Worm (Caenorhabditis elegans) whole organism, L1 larva: ENCODE measurements around the gene col-108.

Source experiments
- C04F5.9 ChIP-seq: sonication (generic microtip); optimal IDR thresholded peaks from 2 replicates; lab custom pipeline; 2016; ENCODE audit warnings: missing genetic modification characterization, missing compliant biosample characterization
- C16A3.4 ChIP-seq: fragments of 150-350 bp; optimal IDR thresholded peaks from 2 replicates; lab custom pipeline; 2014; ENCODE audit warnings: missing biosample characterization, missing genetic modification characterization
- F16B12.6 ChIP-seq: fragments of 150-350 bp; optimal IDR thresholded peaks from 2 replicates; lab custom pipeline; 2014; ENCODE audit warnings: missing biosample characterization, missing genetic modification characterization
- Y116A8C.19 ChIP-seq: sonication (generic microtip); optimal IDR thresholded peaks from 2 replicates; lab custom pipeline; 2016; ENCODE audit warnings: missing compliant biosample characterization, missing genetic modification characterization, borderline replicate concordance
- aly-2 ChIP-seq: fragments of 150-350 bp; optimal IDR thresholded peaks from 2 replicates; lab custom pipeline; 2014; ENCODE audit warnings: missing biosample characterization, missing genetic modification characterization
- ama-1 ChIP-seq: fragments of 150-350 bp; optimal IDR thresholded peaks from 2 replicates; lab custom pipeline; 2014
- blmp-1 ChIP-seq: fragments of 150-350 bp; optimal IDR thresholded peaks from 2 replicates; lab custom pipeline; 2014; ENCODE audit warnings: missing biosample characterization, missing genetic modification characterization
- ceh-63 ChIP-seq: fragments of 200-800 bp; sonication (Bioruptor generic); optimal IDR thresholded peaks from 2 replicates; lab custom pipeline; 2018; ENCODE audit warnings: mild to moderate bottlenecking, missing genetic modification characterization, missing compliant biosample characterization
- ceh-82 ChIP-seq, 3 experiments: fragments of 150-350 bp in 1 of 3; sonication (generic microtip) in 2 of 3; optimal IDR thresholded peaks; 2 replicates each; lab custom pipeline; 2014 to 2017; ENCODE audit warnings: missing biosample characterization in 3 of 3, missing genetic modification characterization in 3 of 3
- ceh-90 ChIP-seq: sonication (generic microtip); optimal IDR thresholded peaks from 2 replicates; lab custom pipeline; 2016; ENCODE audit warnings: missing genetic modification characterization, missing compliant biosample characterization
- dsc-1 ChIP-seq: sonication (generic microtip); optimal IDR thresholded peaks from 2 replicates; lab custom pipeline; 2016; ENCODE audit warnings: mild to moderate bottlenecking, missing genetic modification characterization, missing compliant biosample characterization
- efl-1 ChIP-seq, 4 experiments: fragments of 150-350 bp; optimal IDR thresholded peaks in 3 of 4; peaks in 1 of 4; 1 replicate in 1 of 4; 2 replicates in 3 of 4; lab custom pipeline; 2014; ENCODE audit warnings: missing biosample characterization in 2 of 4, missing genetic modification characterization in 2 of 4, missing genetic modification reagents in 2 of 4
- egl-13 ChIP-seq: sonication (generic microtip); optimal IDR thresholded peaks from 2 replicates; lab custom pipeline; 2016; ENCODE audit warnings: missing genotype, missing genetic modification reagents, missing genetic modification characterization, missing compliant biosample characterization
- egl-27 ChIP-seq, 2 experiments: fragments of 150-350 bp in 1 of 2; sonication (generic microtip); optimal IDR thresholded peaks; 3 replicates each; lab custom pipeline; 2017 to 2018; ENCODE audit warnings: missing biosample characterization in 2 of 2, missing genetic modification characterization in 2 of 2, missing genetic modification reagents in 2 of 2
- elt-3 ChIP-seq, 6 experiments: fragments of 150-350 bp in 1 of 6; sonication (generic microtip); optimal IDR thresholded peaks; 2 replicates each; lab custom pipeline; 2017 to 2018; ENCODE audit warnings: missing biosample characterization in 6 of 6, missing genetic modification characterization in 6 of 6, inconsistent platforms in 1 of 6
- fkh-10 ChIP-seq: sonication (generic microtip); optimal IDR thresholded peaks from 2 replicates; lab custom pipeline; 2017; ENCODE audit warnings: missing biosample characterization, missing genetic modification reagents, missing genetic modification characterization
- fkh-4 ChIP-seq: sonication (generic microtip); optimal IDR thresholded peaks from 2 replicates; lab custom pipeline; 2016; ENCODE audit warnings: missing compliant biosample characterization, missing genetic modification characterization, borderline replicate concordance
- fkh-8 ChIP-seq: sonication (generic microtip); optimal IDR thresholded peaks from 2 replicates; lab custom pipeline; 2016; ENCODE audit warnings: mild to moderate bottlenecking, missing genetic modification characterization, missing compliant biosample characterization
- isw-1 ChIP-seq: fragments of 200-800 bp; sonication (Bioruptor generic); IDR thresholded peaks from 2 replicates; pipeline ENCODE4 v1.3.6; 2022; ENCODE audit warnings: missing genetic modification characterization, missing compliant biosample characterization
- jun-1 ChIP-seq: fragments of 150-350 bp; optimal IDR thresholded peaks from 2 replicates; lab custom pipeline; 2014; ENCODE audit warnings: missing biosample characterization, missing genetic modification reagents, missing genetic modification characterization
- lin-13 ChIP-seq: fragments of 150-350 bp; optimal IDR thresholded peaks from 2 replicates; lab custom pipeline; 2014; ENCODE audit warnings: missing biosample characterization, missing genetic modification reagents, missing genetic modification characterization
- lin-14 ChIP-seq: fragments of 200-800 bp; sonication (Bioruptor generic); optimal IDR thresholded peaks from 2 replicates; lab custom pipeline; 2018; ENCODE audit warnings: mild to moderate bottlenecking, missing genetic modification characterization, moderate library complexity, missing compliant biosample characterization
- lin-15B ChIP-seq: fragments of 150-350 bp; sonication (generic microtip); optimal IDR thresholded peaks from 3 replicates; lab custom pipeline; 2014; ENCODE audit warnings: missing biosample characterization, missing genetic modification characterization
- lin-35 ChIP-seq, 2 experiments: fragments of 150-350 bp; optimal IDR thresholded peaks; 2 replicates each; lab custom pipeline; 2014; ENCODE audit warnings: missing biosample characterization in 2 of 2, missing genetic modification characterization in 2 of 2, missing genetic modification reagents in 2 of 2
- mef-2 ChIP-seq: fragments of 150-350 bp; optimal IDR thresholded peaks from 2 replicates; lab custom pipeline; 2014; ENCODE audit warnings: missing biosample characterization, missing genetic modification characterization
- nhr-11 ChIP-seq: fragments of 150-350 bp; optimal IDR thresholded peaks from 2 replicates; lab custom pipeline; 2014; ENCODE audit warnings: missing biosample characterization, missing genetic modification characterization
- nhr-19 ChIP-seq: fragments of 200-800 bp; sonication (Bioruptor generic); conservative IDR thresholded peaks from 2 replicates; pipeline ENCODE4 v1.3.6; 2022; ENCODE audit warnings: missing genetic modification characterization, missing compliant biosample characterization
- nhr-237 ChIP-seq: fragments of 150-350 bp; optimal IDR thresholded peaks from 2 replicates; lab custom pipeline; 2014; ENCODE audit warnings: missing biosample characterization, missing genetic modification characterization
- nhr-76 ChIP-seq: sonication (generic microtip); optimal IDR thresholded peaks from 2 replicates; lab custom pipeline; 2017; ENCODE audit warnings: missing biosample characterization, missing genetic modification characterization
- nhr-77 ChIP-seq: fragments of 150-350 bp; optimal IDR thresholded peaks from 2 replicates; lab custom pipeline; 2014; ENCODE audit warnings: missing biosample characterization, missing genetic modification characterization
- nhr-85 ChIP-seq: sonication (generic microtip); peaks from one replicate; lab custom pipeline; 2016; ENCODE audit warnings: missing genetic modification characterization, inconsistent platforms, missing compliant biosample characterization
- nhr-90 ChIP-seq: sonication (generic microtip); optimal IDR thresholded peaks from 2 replicates; lab custom pipeline; 2016; ENCODE audit warnings: mild to moderate bottlenecking, missing genetic modification characterization, missing compliant biosample characterization; ENCODE audit not compliant: poor library complexity
- pag-3 ChIP-seq: sonication (generic microtip); optimal IDR thresholded peaks from 2 replicates; lab custom pipeline; 2017; ENCODE audit warnings: missing genetic modification characterization, mild to moderate bottlenecking, missing compliant biosample characterization, antibody characterized with exemption, borderline replicate concordance; ENCODE audit not compliant: insufficient read depth
- pqm-1 ChIP-seq: sonication (generic microtip); optimal IDR thresholded peaks from 3 replicates; lab custom pipeline; 2017; ENCODE audit warnings: missing biosample characterization, missing genetic modification characterization
- snu-23 ChIP-seq: sonication (generic microtip); optimal IDR thresholded peaks from 2 replicates; lab custom pipeline; 2016; ENCODE audit warnings: missing genetic modification characterization, missing compliant biosample characterization
- sup-37 ChIP-seq: fragments of 200-800 bp; sonication (Bioruptor generic); optimal IDR thresholded peaks from 2 replicates; lab custom pipeline; 2018; ENCODE audit warnings: mild to moderate bottlenecking, missing genetic modification characterization, missing compliant biosample characterization
- tbx-2 ChIP-seq: sonication (generic microtip); optimal IDR thresholded peaks from 2 replicates; lab custom pipeline; 2016; ENCODE audit warnings: missing genetic modification characterization, missing compliant biosample characterization
- unc-130 ChIP-seq: fragments of 150-350 bp; optimal IDR thresholded peaks from 2 replicates; lab custom pipeline; 2017; ENCODE audit warnings: missing biosample characterization, missing genetic modification characterization, inconsistent platforms
- unc-62 ChIP-seq: fragments of 150-350 bp; optimal IDR thresholded peaks from 2 replicates; lab custom pipeline; 2014; ENCODE audit warnings: missing biosample characterization, missing genetic modification reagents, missing genetic modification characterization
- unc-86 ChIP-seq: sonication (generic microtip); optimal IDR thresholded peaks from 2 replicates; lab custom pipeline; 2016; ENCODE audit warnings: missing genetic modification characterization, missing compliant biosample characterization
- vab-15 ChIP-seq: sonication (generic microtip); optimal IDR thresholded peaks from 2 replicates; lab custom pipeline; 2017; ENCODE audit warnings: missing genotype, mild to moderate bottlenecking, missing genetic modification characterization, missing compliant biosample characterization
- xbp-1 ChIP-seq: sonication (generic microtip); optimal IDR thresholded peaks from 2 replicates; lab custom pipeline; 2016; ENCODE audit warnings: missing genetic modification characterization, missing compliant biosample characterization
- zip-4 ChIP-seq: fragments of 200-800 bp; sonication (Bioruptor generic); optimal IDR thresholded peaks from 2 replicates; lab custom pipeline; 2018; ENCODE audit warnings: mild to moderate bottlenecking, missing genetic modification characterization, moderate library complexity, missing compliant biosample characterization

The col-108 gene

ce11 chrIV:1745453-1746051, 22.8 kb upstream of the col-108 start, which contains the start of the genes Y41D4A.6 and Y41D4A.4 (continued):
- TF ChIP-seq vab-15 (tag; lab: Kevin White, UChicago) (peak; percentile 90), C04F5.9 (tag; lab: Kevin White, UChicago) (peak; percentile 64), tbx-2 (tag; lab: Kevin White, UChicago) (peak; percentile 88), unc-62 (GFP tag; lab: Kevin White, UChicago) (no peak), elt-3 (tag; optimal IDR thresholded peaks at IDR 0.05; lab: Kevin White, UChicago) (peak in 2 of 6 experiments; percentile 32 to 52), lin-35 (GFP tag; optimal IDR thresholded peaks at IDR 0.05; lab: Kevin White, UChicago) (peak; percentile 82 to 88), dsc-1 (peak; percentile 79), mef-2 (tag; lab: Kevin White, UChicago) (no peak), lin-13 (GFP tag; lab: Kevin White, UChicago) (peak; percentile 85), egl-13 (tag; lab: Kevin White, UChicago) (peak; percentile 75), sup-37 (GFP tag; lab: Kevin White, UChicago) (no peak), fkh-8 (tag; lab: Kevin White, UChicago) (peak; percentile 96), egl-27 (tag; optimal IDR thresholded peaks at IDR 0.05; lab: Kevin White, UChicago) (no peak), isw-1 (GFP tag; lab: Robert Waterston, UW) (peak; percentile 85), nhr-90 (tag; lab: Kevin White, UChicago) (peak; percentile 87), Y116A8C.19 (tag; lab: Kevin White, UChicago) (peak; percentile 45), nhr-77 (peak; percentile 76), ceh-90 (peak; percentile 35), ama-1 (no peak), xbp-1 (tag; lab: Kevin White, UChicago) (peak; percentile 90), zip-4 (no peak), ceh-82 (tag; optimal IDR thresholded peaks at IDR 0.05; lab: Kevin White, UChicago) (peak; percentile 73 to 87 (median 85)), nhr-76 (tag; lab: Kevin White, UChicago) (no peak), snu-23 (GFP tag; lab: Kevin White, UChicago) (peak; percentile 94), pqm-1 (tag; lab: Kevin White, UChicago) (no peak), lin-14 (GFP tag; lab: Kevin White, UChicago) (peak; percentile 92), unc-130 (peak; percentile 84), C16A3.4 (tag; lab: Kevin White, UChicago) (peak; percentile 87), fkh-4 (tag; lab: Kevin White, UChicago) (peak; percentile 61), nhr-19 (GFP tag; lab: Robert Waterston, UW) (peak; percentile 70), aly-2 (tag; lab: Kevin White, UChicago) (peak; percentile 70), pag-3 (tag; lab: Kevin White, UChicago) (peak; percentile 74), F16B12.6 (tag; lab: Kevin White, UChicago) (no peak), nhr-237 (peak; percentile 65), blmp-1 (tag; lab: Kevin White, UChicago) (peak; percentile 9), nhr-11 (tag; lab: Kevin White, UChicago) (no peak), jun-1 (tag; lab: Kevin White, UChicago) (peak; percentile 78), fkh-10 (GFP tag; lab: Kevin White, UChicago) (peak; percentile 37), unc-86 (peak; percentile 81), nhr-85 (peak; percentile 88), ceh-63 (GFP tag; lab: Kevin White, UChicago) (peak; percentile 32), efl-1 (optimal IDR thresholded peaks at IDR 0.05; lab: Kevin White, UChicago) (peak; percentile 85 to 92), efl-1 (GFP tag; optimal IDR thresholded peaks at IDR 0.05 in 1 of 2; lab: Kevin White, UChicago) (peak; percentile 75 to 97), lin-15B (peak; percentile 71)
